Worm (Caenorhabditis elegans): ENCODE data around the gene ints-9.

The ints-9 gene

DNA sequence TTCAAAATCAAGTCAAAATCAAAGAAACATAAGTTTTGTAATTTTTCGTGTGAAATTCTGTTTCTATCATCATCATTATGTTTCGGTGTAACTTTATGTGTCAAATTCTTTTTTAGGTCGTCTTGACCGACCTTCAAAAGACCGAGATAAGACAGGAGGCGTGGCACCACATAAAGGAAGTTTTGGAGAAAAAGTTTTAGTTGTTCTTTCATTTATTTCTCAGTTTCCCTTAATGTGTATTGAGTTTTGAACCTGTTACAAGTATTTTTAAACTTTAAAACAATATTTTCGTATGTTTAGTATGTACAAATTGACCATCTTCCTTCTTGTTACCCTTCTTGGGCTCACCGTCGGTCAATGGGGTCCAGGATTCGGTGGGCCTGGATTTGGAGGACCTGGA lies 49.0 kb downstream of the ints-9 start, which contains the start of gene grsp-4:
grsp-4 (plus strand) TSS at position 301 of the 400 bp plus-strand sequence.
- TF ChIP-seq aha-1 (tag) (peak; percentile 6), php-3 (GFP tag; IDR thresholded peaks at IDR 0.05) (no peak)

DNA sequence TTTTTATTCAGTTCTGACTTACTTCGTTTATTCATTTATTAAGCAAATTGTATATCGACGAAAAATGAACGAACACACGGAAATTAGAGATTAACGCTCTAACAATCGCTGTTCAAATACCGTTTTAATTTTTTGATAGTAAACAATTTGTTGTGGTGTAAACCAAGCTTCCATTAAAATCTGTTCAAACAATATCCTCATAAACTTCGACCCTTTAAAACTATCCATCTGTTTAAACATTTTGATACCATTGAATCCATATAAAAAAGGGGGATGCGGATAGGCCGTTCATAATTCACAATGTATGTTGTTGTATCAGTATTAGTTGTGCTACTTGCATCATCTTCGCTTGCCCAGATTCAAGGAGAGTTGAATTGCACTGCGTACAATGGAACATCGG lies 50.9 kb downstream of the ints-9 start, which contains the start of gene F07C4.6:
F07C4.6 (plus strand) TSS at position 301 of the 400 bp plus-strand sequence.
- no peak for TF ChIP-seq rbr-2 (tag; optimal IDR thresholded peaks at IDR 0.05)
- TF ChIP-seq mxl-2 (GFP tag; conservative IDR thresholded peaks at IDR 0.05), result no peak

DNA sequence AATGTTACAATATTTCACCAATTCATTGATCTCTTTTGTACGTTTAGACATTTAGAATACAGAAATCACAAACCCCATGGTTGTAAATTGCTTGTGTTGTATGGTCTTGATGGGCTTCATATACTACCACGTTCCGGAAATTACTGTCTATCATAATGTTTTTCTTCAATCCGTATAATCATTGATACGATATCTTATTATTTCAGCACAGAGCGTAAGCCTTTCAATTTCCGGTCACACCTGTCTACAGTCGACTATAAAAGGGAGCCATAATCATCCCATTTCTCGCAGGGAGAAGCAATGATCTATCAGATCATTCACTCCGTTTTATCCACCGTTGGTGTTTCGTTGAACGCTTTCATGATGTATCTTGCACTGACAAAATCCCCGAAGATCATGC lies 53.9 kb downstream of the ints-9 start, which contains the start of gene srd-30:
srd-30 (plus strand) TSS at position 301 of the 400 bp plus-strand sequence.
- no peak for TF ChIP-seq rbr-2 (tag; optimal IDR thresholded peaks at IDR 0.05)
- TF ChIP-seq zip-11 (GFP tag; IDR thresholded peaks at IDR 0.05), result no peak
- no peak for TF ChIP-seq skn-1 (tag; optimal IDR thresholded peaks at IDR 0.05)
- no peak for TF ChIP-seq gei-8 (GFP tag; optimal IDR thresholded peaks at IDR 0.05)
- no peak for TF ChIP-seq lim-7 (GFP tag; IDR thresholded peaks at IDR 0.05)
- TF ChIP-seq mep-1 (tag; optimal IDR thresholded peaks at IDR 0.05), result no peak
- no peak for TF ChIP-seq mdt-29 (GFP tag; IDR thresholded peaks at IDR 0.05)

All from whole organism, L4 larva.